Fruit fly (Drosophila melanogaster) Kc167 (cell line): ENCODE data around the gene Fntb.

ENCODE experiments used
- Myc ChIP-seq: fragments of >200 bp; optimal IDR thresholded peaks from 2 replicates; lab custom pipeline; 2017; ENCODE audit warnings: missing external identifiers
- Sin3A ChIP-seq: fragments of >200 bp; optimal IDR thresholded peaks from 2 replicates; lab custom pipeline; 2018; ENCODE audit warnings: missing external identifiers
- h ChIP-seq: fragments of >200 bp; optimal IDR thresholded peaks from 3 replicates; lab custom pipeline; 2018; ENCODE audit warnings: missing external identifiers
- insv ChIP-seq: fragments of >200 bp; optimal IDR thresholded peaks from 3 replicates; lab custom pipeline; 2018; ENCODE audit warnings: missing external identifiers
- psq ChIP-seq: fragments of >200 bp; optimal IDR thresholded peaks from 2 replicates; lab custom pipeline; 2017; ENCODE audit warnings: missing external identifiers
- ttk ChIP-seq: sonication (Bioruptor generic); optimal IDR thresholded peaks from 2 replicates; lab custom pipeline; 2017; ENCODE audit warnings: missing external identifiers

The Fntb gene

DNA sequence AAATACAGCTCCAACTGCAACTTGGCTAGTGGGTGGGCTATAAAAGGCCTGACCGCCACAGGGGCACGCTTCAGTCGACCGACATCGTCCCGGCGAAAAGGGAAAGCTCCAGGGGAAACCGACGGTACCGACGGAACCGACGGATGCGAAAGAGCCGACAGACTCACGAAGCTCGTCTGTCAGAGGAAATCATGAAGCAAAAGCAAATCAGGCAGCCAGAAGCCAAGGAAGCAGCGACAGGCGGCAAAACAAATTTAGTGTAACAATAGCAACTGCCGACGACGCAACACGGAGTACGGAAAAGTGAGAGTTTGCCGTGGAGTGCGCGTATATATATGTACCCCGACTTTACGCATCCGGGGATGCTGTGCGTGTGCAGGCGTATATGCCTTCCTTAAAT, 44.2 kb downstream of the Fntb start, which contains the start of gene Gyc89Db:
Gene Gyc89Db (plus strand): TSS at position 78 of the 400 bp plus-strand sequence.
- no peak for TF ChIP-seq psq (lab: Kevin White, UChicago)
- no peak for TF ChIP-seq insv (lab: Kevin White, UChicago)
- TF ChIP-seq ttk (lab: Kevin White, UChicago): no peak
- TF ChIP-seq Myc (lab: Kevin White, UChicago): no peak
- no peak for TF ChIP-seq h (lab: Kevin White, UChicago)
- TF ChIP-seq Sin3A (lab: Kevin White, UChicago): no peak

DNA sequence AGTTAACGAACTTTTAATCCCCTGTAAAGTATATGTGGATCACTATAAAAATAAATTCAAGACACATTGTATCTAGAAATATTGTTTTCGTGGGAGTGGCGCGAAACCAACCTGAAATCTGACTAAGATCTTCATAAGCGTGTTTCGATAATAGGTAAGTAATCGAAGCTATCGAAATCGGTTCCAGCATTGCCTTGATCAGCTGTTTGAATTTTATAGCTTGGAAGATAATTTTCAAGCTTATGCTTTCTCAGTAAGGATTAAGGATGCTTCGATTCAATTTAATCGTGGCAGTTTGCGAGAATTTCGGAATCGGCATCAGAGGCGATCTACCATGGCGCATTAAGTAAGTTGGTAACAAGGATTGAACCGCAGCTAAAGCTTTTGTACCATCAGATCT, 48.2 kb downstream of the Fntb start, which contains the start of gene Dhfr:
Gene Dhfr (plus strand): TSS at position 173 of the 400 bp plus-strand sequence.
- TF ChIP-seq ttk (lab: Kevin White, UChicago): no peak
- TF ChIP-seq Myc (lab: Kevin White, UChicago): no peak
- TF ChIP-seq h (lab: Kevin White, UChicago): no peak
- no peak for TF ChIP-seq insv (lab: Kevin White, UChicago)
- TF ChIP-seq psq (lab: Kevin White, UChicago): no peak
- no peak for TF ChIP-seq Sin3A (lab: Kevin White, UChicago)

DNA sequence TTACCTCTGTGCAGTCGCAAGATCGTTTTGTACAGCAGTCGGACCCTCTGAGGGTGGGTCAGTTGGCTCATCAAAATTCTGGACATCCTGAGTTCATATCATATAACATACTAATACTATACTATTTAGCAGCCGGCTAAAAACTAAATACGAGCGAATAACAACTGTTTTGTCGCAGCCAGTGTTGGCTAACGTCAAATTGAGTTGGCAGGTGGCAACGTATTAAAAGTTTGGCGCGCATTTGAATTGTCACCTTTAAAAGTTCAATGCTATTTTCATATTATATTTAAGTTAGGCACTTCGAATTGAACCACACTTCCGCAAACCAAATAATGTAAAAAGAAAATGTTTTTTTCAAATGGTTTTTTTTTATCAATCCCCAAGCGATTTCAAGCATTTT, 49.5 kb downstream of the Fntb start, which contains the start of gene Sdhaf3:
Gene Sdhaf3 (minus strand): TSS at position 177 of the 400 bp plus-strand sequence.
- TF ChIP-seq psq (lab: Kevin White, UChicago) (no peak), h (lab: Kevin White, UChicago) (no peak), Sin3A (lab: Kevin White, UChicago) (no peak), Myc (lab: Kevin White, UChicago) (no peak), ttk (lab: Kevin White, UChicago) (no peak), insv (lab: Kevin White, UChicago) (no peak)

- no peak for TF ChIP-seq ttk (lab: Kevin White, UChicago)
- TF ChIP-seq Myc (lab: Kevin White, UChicago): no peak
- TF ChIP-seq psq (lab: Kevin White, UChicago): no peak
- no peak for TF ChIP-seq Sin3A (lab: Kevin White, UChicago)
- no peak for TF ChIP-seq h (lab: Kevin White, UChicago)
- no peak for TF ChIP-seq insv (lab: Kevin White, UChicago)
These were observed 51.1 kb downstream of the Fntb start, which contains the start of gene Der-2 for dm6 chr3R:16483877-16484417. Gene Der-2, minus strand, starts transcription at chr3R:16484223.
